Worm (Caenorhabditis elegans): ENCODE measurements around the gene W06G6.9.

DNA sequence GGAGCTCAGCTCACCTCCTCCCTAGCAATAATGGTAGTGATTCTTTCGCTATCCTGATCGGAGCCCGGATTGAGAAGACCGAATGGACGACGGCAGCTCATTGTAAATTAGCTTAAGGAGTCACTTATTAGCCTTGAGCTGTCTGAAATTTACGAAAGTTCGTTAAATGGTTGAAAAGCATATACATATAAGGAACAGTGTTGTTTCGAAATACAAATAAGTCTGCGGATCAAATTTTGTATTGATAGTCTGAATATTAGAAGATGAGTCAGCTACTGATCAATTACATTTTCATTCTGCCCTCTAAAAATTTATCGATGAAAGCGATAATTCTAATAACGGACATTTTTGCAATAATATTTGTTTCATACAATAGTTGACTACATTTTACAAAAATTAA, 20.4 kb upstream of the W06G6.9 start, which contains the start of gene F14F8.14:
- TF ChIP-seq fos-1 (tag; optimal IDR thresholded peaks at IDR 0.05): no peak
- TF ChIP-seq lsy-2 (tag; optimal IDR thresholded peaks at IDR 0.05): no peak
- TF ChIP-seq rnt-1 (tag; optimal IDR thresholded peaks at IDR 0.05): no peak
- TF ChIP-seq pqm-1 (tag; optimal IDR thresholded peaks at IDR 0.05): no peak
- no peak for TF ChIP-seq egl-27 (tag; optimal IDR thresholded peaks at IDR 0.05)
- no peak for TF ChIP-seq nhr-28 (tag; optimal IDR thresholded peaks at IDR 0.05)
- TF ChIP-seq alr-1 (tag; optimal IDR thresholded peaks at IDR 0.05; ENCODE audit: borderline replicate concordance): no peak
- no peak for TF ChIP-seq nhr-77 (tag; optimal IDR thresholded peaks at IDR 0.05)
- no peak for TF ChIP-seq fkh-10 (GFP tag; optimal IDR thresholded peaks at IDR 0.05)
- TF ChIP-seq nhr-12 (tag; optimal IDR thresholded peaks at IDR 0.05): no peak
- no peak for TF ChIP-seq Y116A8C.19 (tag; optimal IDR thresholded peaks at IDR 0.05; ENCODE audit: borderline replicate concordance)

All from whole organism, L1 larva.